Fruit fly (Drosophila melanogaster) whole organism, embryonic: ENCODE measurements around the gene CG32708.

Experiments used
- Adf1 ChIP-seq: fragments of 200-800 bp; sonication (Bioruptor generic); IDR thresholded peaks from 2 replicates; pipeline ENCODE4 v1.3.6; 2022; ENCODE audit warnings: missing biosample characterization, missing genetic modification characterization
- Aef1 ChIP-seq: fragments of 200-800 bp; sonication (Bioruptor generic); IDR thresholded peaks from 3 replicates; pipeline ENCODE4 v1.3.6; 2022; ENCODE audit warnings: missing biosample characterization, missing genetic modification characterization
- Asciz ChIP-seq: fragments of 200-800 bp; sonication (Bioruptor generic); optimal IDR thresholded peaks from 2 replicates; lab custom pipeline; 2017; ENCODE audit warnings: missing biosample characterization, mild to moderate bottlenecking, missing genetic modification characterization, missing genetic modification reagents
- B-H2 ChIP-seq: fragments of 200-800 bp; sonication (Bioruptor generic); optimal IDR thresholded peaks from 2 replicates; lab custom pipeline; 2018; ENCODE audit warnings: missing biosample characterization, mild to moderate bottlenecking, missing genetic modification characterization
- BtbVII ChIP-seq: fragments of 200-800 bp; sonication (Bioruptor generic); optimal IDR thresholded peaks from 3 replicates; lab custom pipeline; 2017; ENCODE audit warnings: missing biosample characterization, mild to moderate bottlenecking, missing genetic modification characterization
- Bteb2 ChIP-seq: fragments of 200-800 bp; sonication (Bioruptor generic); optimal IDR thresholded peaks from 2 replicates; lab custom pipeline; 2016; ENCODE audit warnings: missing biosample characterization, missing genetic modification characterization
- CG11247 ChIP-seq: fragments of 200-800 bp; sonication (Bioruptor generic); IDR thresholded peaks from 2 replicates; pipeline ENCODE4 v1.3.6; 2022; ENCODE audit warnings: missing biosample characterization, missing genetic modification characterization
- CG11723 ChIP-seq: fragments of 200-800 bp; sonication (Bioruptor generic); optimal IDR thresholded peaks from 2 replicates; lab custom pipeline; 2017; ENCODE audit warnings: missing biosample characterization, mild to moderate bottlenecking, missing genetic modification characterization
- CG13775 ChIP-seq: fragments of 200-800 bp; sonication (Bioruptor generic); optimal IDR thresholded peaks from 3 replicates; lab custom pipeline; 2017; ENCODE audit warnings: missing biosample characterization, mild to moderate bottlenecking, missing genetic modification characterization
- CG14860 ChIP-seq: fragments of 200-800 bp; sonication (Bioruptor generic); IDR thresholded peaks from 3 replicates; pipeline ENCODE4 v1.3.6; 2022; ENCODE audit warnings: missing biosample characterization, missing genetic modification characterization; ENCODE audit not compliant: partially characterized antibody
- CG15011 ChIP-seq: fragments of 200-800 bp; sonication (Bioruptor generic); optimal IDR thresholded peaks from 3 replicates; lab custom pipeline; 2018; ENCODE audit warnings: missing biosample characterization, mild to moderate bottlenecking, missing genetic modification characterization
- CG1529 ChIP-seq: fragments of 200-800 bp; sonication (Bioruptor generic); optimal IDR thresholded peaks from 3 replicates; lab custom pipeline; 2018; ENCODE audit warnings: missing biosample characterization, missing genetic modification characterization
- CG1603 ChIP-seq: fragments of 200-800 bp; sonication (Bioruptor generic); optimal IDR thresholded peaks from 2 replicates; lab custom pipeline; 2019; ENCODE audit warnings: missing biosample characterization, mild to moderate bottlenecking, missing genetic modification characterization, moderate library complexity
- CG1647 ChIP-seq: fragments of 200-800 bp; sonication (Bioruptor generic); optimal IDR thresholded peaks from 3 replicates; lab custom pipeline; 2016; ENCODE audit warnings: missing biosample characterization, missing genetic modification characterization
- CG17186 ChIP-seq: fragments of 200-800 bp; sonication (Bioruptor generic); optimal IDR thresholded peaks from 3 replicates; lab custom pipeline; 2017; ENCODE audit warnings: missing biosample characterization, missing genetic modification reagents, missing genetic modification characterization
- CG17802 ChIP-seq: fragments of 200-800 bp; sonication (Bioruptor generic); optimal IDR thresholded peaks from 2 replicates; lab custom pipeline; 2018; ENCODE audit warnings: missing biosample characterization, mild to moderate bottlenecking, missing genetic modification characterization, moderate library complexity
- CG2116 ChIP-seq: fragments of 200-800 bp; sonication (Bioruptor generic); optimal IDR thresholded peaks from 3 replicates; lab custom pipeline; 2018; ENCODE audit warnings: missing biosample characterization, mild to moderate bottlenecking, missing genetic modification characterization
- CG3726 ChIP-seq: fragments of 200-800 bp; sonication (Bioruptor generic); IDR thresholded peaks from 3 replicates; pipeline ENCODE4, ENCODE4 v1.3.6; 2022; ENCODE audit warnings: missing biosample characterization, missing genetic modification characterization
- CG43689 ChIP-seq: fragments of 200-800 bp; sonication (Bioruptor generic); IDR thresholded peaks from 2 replicates; pipeline ENCODE4 v1.3.6; 2022; ENCODE audit warnings: missing biosample characterization, missing genetic modification characterization
- CG4424 ChIP-seq: fragments of 200-800 bp; sonication (Bioruptor generic); optimal IDR thresholded peaks from 3 replicates; lab custom pipeline; 2016; ENCODE audit warnings: missing biosample characterization, missing genetic modification characterization
- CG4707 ChIP-seq: fragments of 200-800 bp; sonication (Bioruptor generic); optimal IDR thresholded peaks from 2 replicates; lab custom pipeline; 2018; ENCODE audit warnings: missing biosample characterization, mild to moderate bottlenecking, missing genetic modification characterization, moderate library complexity
- CG4820 ChIP-seq: fragments of 200-800 bp; sonication (Bioruptor generic); optimal IDR thresholded peaks from 3 replicates; lab custom pipeline; 2016; ENCODE audit warnings: missing biosample characterization, missing genetic modification characterization
- CG7963 ChIP-seq: fragments of 200-800 bp; sonication (Bioruptor generic); IDR thresholded peaks from 3 replicates; pipeline ENCODE4 v1.3.6; 2022; ENCODE audit warnings: missing biosample characterization, missing genetic modification characterization; ENCODE audit not compliant: partially characterized antibody
- CHES-1-like ChIP-seq: fragments of 200-800 bp; sonication (Bioruptor generic); optimal IDR thresholded peaks from 2 replicates; lab custom pipeline; 2016; ENCODE audit warnings: missing biosample characterization, missing genetic modification characterization
- Camta ChIP-seq: fragments of 200-800 bp; sonication (Bioruptor generic); optimal IDR thresholded peaks from 2 replicates; lab custom pipeline; 2016; ENCODE audit warnings: missing biosample characterization, missing genetic modification characterization
- D ChIP-seq, 2 experiments: fragments of 200-800 bp in 1 of 2; fragments of >200 bp in 1 of 2; sonication (Bioruptor generic) in 1 of 2; optimal IDR thresholded peaks; 2 replicates in 1 of 2; 3 replicates in 1 of 2; lab custom pipeline; 2017; ENCODE audit warnings: mild to moderate bottlenecking in 1 of 2, missing biosample characterization in 1 of 2, missing genetic modification characterization in 1 of 2, missing genetic modification reagents in 1 of 2
- Dp ChIP-seq: fragments of 200-800 bp; sonication (Bioruptor generic); optimal IDR thresholded peaks from 2 replicates; lab custom pipeline; 2018; ENCODE audit warnings: missing biosample characterization, mild to moderate bottlenecking, missing genetic modification characterization, moderate library complexity
- Elba2 ChIP-seq: fragments of 200-800 bp; sonication (Bioruptor generic); optimal IDR thresholded peaks from 3 replicates; lab custom pipeline; 2016; ENCODE audit warnings: missing biosample characterization, missing genetic modification characterization
- Ets97D ChIP-seq: fragments of 200-800 bp; sonication (Bioruptor generic); optimal IDR thresholded peaks from 3 replicates; lab custom pipeline; 2016; ENCODE audit warnings: missing biosample characterization, missing genetic modification characterization
- H2.0 ChIP-seq: fragments of 200-800 bp; sonication (Bioruptor generic); IDR thresholded peaks from 2 replicates; pipeline ENCODE4 v1.3.6; 2022; ENCODE audit warnings: missing biosample characterization, missing genetic modification characterization
- Oaz ChIP-seq: fragments of 200-800 bp; sonication (Bioruptor generic); IDR thresholded peaks from 2 replicates; pipeline ENCODE4 v1.3.6; 2022; ENCODE audit warnings: missing biosample characterization, missing genetic modification characterization
- Six4 ChIP-seq: fragments of 200-800 bp; sonication (Bioruptor generic); optimal IDR thresholded peaks from 2 replicates; lab custom pipeline; 2016; ENCODE audit warnings: missing biosample characterization, missing genetic modification characterization
- Spps ChIP-seq: fragments of 200-800 bp; sonication (Bioruptor generic); optimal IDR thresholded peaks from 2 replicates; lab custom pipeline; 2018; ENCODE audit warnings: missing biosample characterization, mild to moderate bottlenecking, missing genetic modification characterization
- ab ChIP-seq: fragments of 200-800 bp; sonication (Bioruptor generic); optimal IDR thresholded peaks from 2 replicates; lab custom pipeline; 2016; ENCODE audit warnings: missing biosample characterization, missing genetic modification characterization
- al ChIP-seq: fragments of 200-800 bp; sonication (Bioruptor generic); IDR thresholded peaks from 2 replicates; pipeline ENCODE4 v1.3.6; 2022; ENCODE audit warnings: missing biosample characterization, missing genetic modification characterization
- az2 ChIP-seq: fragments of 200-800 bp; sonication (Bioruptor generic); optimal IDR thresholded peaks from 3 replicates; lab custom pipeline; 2016; ENCODE audit warnings: missing biosample characterization, missing genetic modification characterization
- bigmax ChIP-seq: fragments of 200-800 bp; sonication (Bioruptor generic); optimal IDR thresholded peaks from 2 replicates; lab custom pipeline; 2018; ENCODE audit warnings: missing biosample characterization, mild to moderate bottlenecking, missing genetic modification characterization
- cad ChIP-seq: fragments of >200 bp; optimal IDR thresholded peaks from 2 replicates; lab custom pipeline; 2017; ENCODE audit warnings: missing biosample characterization, missing genetic modification characterization
- chinmo ChIP-seq: fragments of 200-800 bp; sonication (Bioruptor generic); IDR thresholded peaks from 4 replicates; pipeline ENCODE4 v1.3.6; 2022; ENCODE audit warnings: missing biosample characterization, missing genetic modification characterization; ENCODE audit not compliant: partially characterized antibody
- dm ChIP-seq: fragments of 200-800 bp; sonication (Bioruptor generic); optimal IDR thresholded peaks from 3 replicates; lab custom pipeline; 2016; ENCODE audit warnings: missing biosample characterization, missing genetic modification characterization
- en ChIP-seq: fragments of 200-800 bp; sonication (Bioruptor generic); optimal IDR thresholded peaks from 2 replicates; lab custom pipeline; 2016; ENCODE audit warnings: missing biosample characterization, missing genetic modification characterization
- gsb ChIP-seq: fragments of 200-800 bp; sonication (Bioruptor generic); IDR thresholded peaks from 2 replicates; pipeline ENCODE4 v1.3.6; 2022; ENCODE audit warnings: missing biosample characterization, missing genetic modification characterization
- ken ChIP-seq: fragments of 200-800 bp; sonication (Bioruptor generic); IDR thresholded peaks from 3 replicates; pipeline ENCODE4 v1.3.6; 2022; ENCODE audit warnings: missing biosample characterization, missing genetic modification characterization
- lilli ChIP-seq: fragments of 200-800 bp; sonication (Bioruptor generic); optimal IDR thresholded peaks from 3 replicates; lab custom pipeline; 2016; ENCODE audit warnings: missing biosample characterization, missing genetic modification characterization
- ro ChIP-seq: fragments of 200-800 bp; sonication (Bioruptor generic); IDR thresholded peaks from 2 replicates; pipeline ENCODE4 v1.3.6; 2022; ENCODE audit warnings: missing biosample characterization, missing genetic modification characterization
- sisA ChIP-seq: fragments of 200-800 bp; sonication (Bioruptor generic); IDR thresholded peaks from 2 replicates; pipeline ENCODE4 v1.3.6; 2022; ENCODE audit warnings: missing biosample characterization, missing genetic modification characterization
- sna ChIP-seq: fragments of 200-800 bp; sonication (Bioruptor generic); IDR thresholded peaks from 2 replicates; pipeline ENCODE4 v1.3.6; 2022; ENCODE audit warnings: missing biosample characterization, missing genetic modification characterization; ENCODE audit not compliant: partially characterized antibody
- sob ChIP-seq: fragments of 200-800 bp; sonication (Bioruptor generic); IDR thresholded peaks from 2 replicates; pipeline ENCODE4 v1.3.6; 2022; ENCODE audit warnings: missing biosample characterization, missing genetic modification characterization
- sug ChIP-seq: fragments of 200-800 bp; optimal IDR thresholded peaks from 2 replicates; lab custom pipeline; 2019; ENCODE audit warnings: missing biosample characterization, mild to moderate bottlenecking, missing genetic modification characterization, moderate library complexity
- trh ChIP-seq: fragments of 200-800 bp; sonication (Bioruptor generic); optimal IDR thresholded peaks from 2 replicates; lab custom pipeline; 2016; ENCODE audit warnings: missing biosample characterization, missing genetic modification characterization
- unc-4 ChIP-seq: fragments of 200-800 bp; sonication (Bioruptor generic); IDR thresholded peaks from 2 replicates; pipeline ENCODE4 v1.3.6; 2022; ENCODE audit warnings: missing biosample characterization, missing genetic modification characterization; ENCODE audit not compliant: partially characterized antibody

CG32708 gene

dm6 chrX:9118961-9119633 is 33.4 kb downstream of the CG32708 start (continued):
- no peak for TF ChIP-seq Elba2 (GFP tag; lab: Kevin White, UChicago)
- TF ChIP-seq CG2116 (GFP tag; lab: Kevin White, UChicago) = no peak
- TF ChIP-seq Aef1 = no peak
- TF ChIP-seq Bteb2 (GFP tag; lab: Kevin White, UChicago) = no peak
- no peak for TF ChIP-seq ro (GFP tag; lab: Robert Waterston, UW)
- TF ChIP-seq CG4707 (GFP tag; lab: Kevin White, UChicago) = no peak
- no peak for TF ChIP-seq Ets97D
- no peak for TF ChIP-seq H2.0 (GFP tag; lab: Robert Waterston, UW)
- peak; percentile 10 for TF ChIP-seq CG15011 (GFP tag; lab: Kevin White, UChicago)
- TF ChIP-seq Dp = no peak
- TF ChIP-seq Asciz = peak; percentile 22
- no peak for TF ChIP-seq trh (GFP tag; lab: Kevin White, UChicago)
- TF ChIP-seq chinmo (GFP tag; lab: Robert Waterston, UW) = 0 out of 4 replicates have a peak, but pooled peaks have one; percentile 49
- TF ChIP-seq CG4424 (GFP tag; lab: Kevin White, UChicago) = peak; percentile 54
- TF ChIP-seq B-H2 (GFP tag; lab: Kevin White, UChicago) = no peak
- TF ChIP-seq sisA = no peak
- peak; percentile 38 for TF ChIP-seq Camta (GFP tag; lab: Kevin White, UChicago)
- TF ChIP-seq CG11723 (GFP tag; lab: Kevin White, UChicago) = no peak
- peak; percentile 15 for TF ChIP-seq Six4 (GFP tag; lab: Kevin White, UChicago)
- no peak for TF ChIP-seq cad (GFP tag; lab: Kevin White, UChicago)
- TF ChIP-seq CG7963 (GFP tag; lab: Robert Waterston, UW) = no peak
- TF ChIP-seq gsb (GFP tag; lab: Robert Waterston, UW) = no peak
- TF ChIP-seq CHES-1-like (GFP tag; lab: Kevin White, UChicago) = no peak
- no peak for TF ChIP-seq CG11247 (GFP tag; lab: Robert Waterston, UW)
- no peak for TF ChIP-seq al (GFP tag; lab: Robert Waterston, UW)
- no peak for TF ChIP-seq ken
- peak; percentile 12 for TF ChIP-seq sug (tag; lab: Kevin White, UChicago)
- peak; percentile 37 for TF ChIP-seq BtbVII
- no peak for TF ChIP-seq en
- no peak for TF ChIP-seq sob (GFP tag; lab: Robert Waterston, UW)
- TF ChIP-seq CG17186 = no peak
- TF ChIP-seq CG13775 (GFP tag; lab: Kevin White, UChicago) = no peak
- no peak for TF ChIP-seq CG1603 (tag; lab: Kevin White, UChicago)
- TF ChIP-seq CG14860 (GFP tag; lab: Robert Waterston, UW) = no peak
- no peak for TF ChIP-seq az2 (GFP tag; lab: Kevin White, UChicago)
- TF ChIP-seq CG3726 (GFP tag; lab: Robert Waterston, UW) = no peak
- TF ChIP-seq CG17802 = no peak
- TF ChIP-seq CG4820 (GFP tag; lab: Kevin White, UChicago) = peak; percentile 36
- TF ChIP-seq ab (GFP tag; lab: Kevin White, UChicago) = no peak
- no peak for TF ChIP-seq CG43689 (GFP tag; lab: Robert Waterston, UW)
- TF ChIP-seq bigmax (GFP tag; lab: Kevin White, UChicago) = no peak
- TF ChIP-seq unc-4 (GFP tag; lab: Robert Waterston, UW) = no peak
- TF ChIP-seq D (optimal IDR thresholded peaks at IDR 0.05; lab: Kevin White, UChicago) = no peak
- peak; percentile 59 for TF ChIP-seq D (GFP tag; optimal IDR thresholded peaks at IDR 0.05; lab: Kevin White, UChicago)
- no peak for TF ChIP-seq CG1647 (GFP tag; lab: Kevin White, UChicago)
- no peak for TF ChIP-seq CG1529 (GFP tag; lab: Kevin White, UChicago)
- no peak for TF ChIP-seq Spps (tag; lab: Kevin White, UChicago)
- no peak for TF ChIP-seq Oaz (GFP tag; lab: Robert Waterston, UW)
- TF ChIP-seq sna (GFP tag; lab: Robert Waterston, UW) = no peak
- TF ChIP-seq Adf1 (GFP tag; lab: Robert Waterston, UW) = no peak
- no peak for TF ChIP-seq dm (GFP tag; lab: Kevin White, UChicago)
- TF ChIP-seq lilli = peak; percentile 32
